Fruit fly (Drosophila melanogaster) whole organism, embryonic: ENCODE data around the gene galla-2.
A peak's percentile ranks its signal among the peaks of the same experiment; 100 is the strongest.

Experiments
- Asciz ChIP-seq: fragments of 200-800 bp; sonication (Bioruptor generic); optimal IDR thresholded peaks from 2 replicates; lab custom pipeline; 2017; ENCODE audit warnings: missing biosample characterization, mild to moderate bottlenecking, missing genetic modification characterization, missing genetic modification reagents
- Bgb ChIP-seq: fragments of 200-800 bp; sonication (Bioruptor generic); IDR thresholded peaks from 2 replicates; pipeline ENCODE4 v1.3.6; 2022; ENCODE audit warnings: missing biosample characterization, missing genetic modification characterization; ENCODE audit not compliant: partially characterized antibody
- CG10267 ChIP-seq: fragments of 200-800 bp; sonication (Bioruptor generic); optimal IDR thresholded peaks from 2 replicates; lab custom pipeline; 2018; ENCODE audit warnings: missing biosample characterization, mild to moderate bottlenecking, missing genetic modification characterization, moderate library complexity
- CG10654 ChIP-seq: fragments of 200-800 bp; sonication (Bioruptor generic); optimal IDR thresholded peaks from 2 replicates; lab custom pipeline; 2016; ENCODE audit warnings: missing biosample characterization, missing genetic modification characterization
- CG11504 ChIP-seq: fragments of 200-800 bp; sonication (Bioruptor generic); optimal IDR thresholded peaks from 3 replicates; lab custom pipeline; 2019; ENCODE audit warnings: missing biosample characterization, mild to moderate bottlenecking, missing genetic modification characterization, moderate library complexity
- CG11723 ChIP-seq: fragments of 200-800 bp; sonication (Bioruptor generic); optimal IDR thresholded peaks from 2 replicates; lab custom pipeline; 2017; ENCODE audit warnings: missing biosample characterization, mild to moderate bottlenecking, missing genetic modification characterization
- CG13287 ChIP-seq: fragments of 200-800 bp; sonication (Bioruptor generic); IDR thresholded peaks from 2 replicates; pipeline ENCODE4 v1.3.6; 2022; ENCODE audit warnings: missing biosample characterization, missing genetic modification characterization; ENCODE audit not compliant: partially characterized antibody
- CG14710 ChIP-seq: fragments of 200-800 bp; sonication (Bioruptor generic); optimal IDR thresholded peaks from 3 replicates; lab custom pipeline; 2019; ENCODE audit warnings: missing biosample characterization, mild to moderate bottlenecking, missing genetic modification characterization, moderate library complexity
- CG15696 ChIP-seq: fragments of 200-800 bp; sonication (Bioruptor generic); optimal IDR thresholded peaks from 2 replicates; lab custom pipeline; 2019; ENCODE audit warnings: missing biosample characterization, mild to moderate bottlenecking, missing genetic modification characterization, moderate library complexity
- CG16863 ChIP-seq: fragments of 200-800 bp; sonication (Bioruptor generic); optimal IDR thresholded peaks from 3 replicates; lab custom pipeline; 2016; ENCODE audit warnings: missing biosample characterization, missing genetic modification characterization
- CG17829 ChIP-seq: fragments of 200-800 bp; optimal IDR thresholded peaks from 2 replicates; lab custom pipeline; 2019; ENCODE audit warnings: missing biosample characterization, mild to moderate bottlenecking, missing genetic modification characterization, moderate library complexity
- CG18599 ChIP-seq: fragments of 200-800 bp; sonication (Bioruptor generic); optimal IDR thresholded peaks from 3 replicates; lab custom pipeline; 2017; ENCODE audit warnings: missing biosample characterization, missing genetic modification characterization, mild to moderate bottlenecking, moderate library complexity, missing genetic modification reagents
- CG33557 ChIP-seq: fragments of 200-800 bp; sonication (Bioruptor generic); optimal IDR thresholded peaks from 2 replicates; lab custom pipeline; 2019; ENCODE audit warnings: missing biosample characterization, mild to moderate bottlenecking, missing genetic modification characterization, moderate library complexity
- CG4360 ChIP-seq: fragments of 200-800 bp; sonication (Bioruptor generic); IDR thresholded peaks from 2 replicates; pipeline ENCODE4 v1.3.6; 2022; ENCODE audit warnings: missing biosample characterization, missing genetic modification characterization
- CG5180 ChIP-seq: fragments of 200-800 bp; sonication (Bioruptor generic); optimal IDR thresholded peaks from 3 replicates; lab custom pipeline; 2017; ENCODE audit warnings: missing biosample characterization, missing genetic modification characterization, mild to moderate bottlenecking, moderate library complexity, missing genetic modification reagents
- CG6254 ChIP-seq: fragments of 200-800 bp; sonication (Bioruptor generic); optimal IDR thresholded peaks from 3 replicates; lab custom pipeline; 2017; ENCODE audit warnings: mild to moderate bottlenecking, missing biosample characterization, missing genetic modification reagents, missing genetic modification characterization
- CG6689 ChIP-seq: fragments of 200-800 bp; sonication (Bioruptor generic); IDR thresholded peaks from 2 replicates; pipeline ENCODE4 v1.3.6; 2022; ENCODE audit warnings: missing biosample characterization, missing genetic modification characterization
- CG7556 ChIP-seq: fragments of 200-800 bp; sonication (Bioruptor generic); optimal IDR thresholded peaks from 2 replicates; lab custom pipeline; 2017; ENCODE audit warnings: missing biosample characterization, mild to moderate bottlenecking, missing genetic modification characterization
- Eip74EF ChIP-seq, 2 experiments: fragments of 200-800 bp in 1 of 2; fragments of >200 bp in 1 of 2; sonication (Bioruptor generic) in 1 of 2; optimal IDR thresholded peaks; 2 replicates each; lab custom pipeline; 2017 to 2019; ENCODE audit warnings: missing biosample characterization in 2 of 2, missing genetic modification characterization in 2 of 2, mild to moderate bottlenecking in 1 of 2, moderate library complexity in 1 of 2
- Fer2 ChIP-seq: fragments of 200-800 bp; sonication (Bioruptor generic); optimal IDR thresholded peaks from 2 replicates; lab custom pipeline; 2018; ENCODE audit warnings: missing biosample characterization, mild to moderate bottlenecking, missing genetic modification characterization, moderate library complexity
- Fer3 ChIP-seq: fragments of 200-800 bp; sonication (Bioruptor generic); optimal IDR thresholded peaks from 2 replicates; lab custom pipeline; 2018; ENCODE audit warnings: missing biosample characterization, mild to moderate bottlenecking, missing genetic modification characterization, moderate library complexity
- H2.0 ChIP-seq: fragments of 200-800 bp; sonication (Bioruptor generic); IDR thresholded peaks from 2 replicates; pipeline ENCODE4 v1.3.6; 2022; ENCODE audit warnings: missing biosample characterization, missing genetic modification characterization
- Hr78 ChIP-seq, 2 experiments: fragments of 200-800 bp in 1 of 2; fragments of >200 bp in 1 of 2; sonication (Bioruptor generic) in 1 of 2; optimal IDR thresholded peaks; 2 replicates each; lab custom pipeline; 2017 to 2019; ENCODE audit warnings: missing biosample characterization in 2 of 2, missing genetic modification characterization in 2 of 2, mild to moderate bottlenecking in 1 of 2, moderate library complexity in 1 of 2
- Lpt ChIP-seq: fragments of >200 bp; optimal IDR thresholded peaks from 2 replicates; lab custom pipeline; 2018; ENCODE audit warnings: missing biosample characterization, missing genetic modification characterization
- NC2β ChIP-seq: fragments of 200-800 bp; sonication (Bioruptor generic); optimal IDR thresholded peaks from 2 replicates; lab custom pipeline; 2016; ENCODE audit warnings: missing biosample characterization, missing genetic modification characterization
- NK7.1 ChIP-seq: fragments of 200-800 bp; sonication (Bioruptor generic); optimal IDR thresholded peaks from 3 replicates; lab custom pipeline; 2016; ENCODE audit warnings: missing biosample characterization, missing genetic modification characterization
- Side ChIP-seq: fragments of 200-800 bp; sonication (Bioruptor generic); optimal IDR thresholded peaks from 2 replicates; lab custom pipeline; 2016; ENCODE audit warnings: missing biosample characterization, missing genetic modification characterization
- Sox100B ChIP-seq: fragments of 200-800 bp; sonication (Bioruptor generic); optimal IDR thresholded peaks from 3 replicates; lab custom pipeline; 2018; ENCODE audit warnings: missing biosample characterization, mild to moderate bottlenecking, missing genetic modification characterization
- TFAM ChIP-seq: fragments of 200-800 bp; sonication (Bioruptor generic); optimal IDR thresholded peaks from 2 replicates; lab custom pipeline; 2017; ENCODE audit warnings: missing biosample characterization, missing genetic modification characterization, inconsistent platforms
- Vsx1 ChIP-seq: fragments of 200-800 bp; sonication (Bioruptor generic); optimal IDR thresholded peaks from 2 replicates; lab custom pipeline; 2017; ENCODE audit warnings: missing biosample characterization, mild to moderate bottlenecking, missing genetic modification characterization, missing genetic modification reagents
- ab ChIP-seq: fragments of 200-800 bp; sonication (Bioruptor generic); optimal IDR thresholded peaks from 2 replicates; lab custom pipeline; 2016; ENCODE audit warnings: missing biosample characterization, missing genetic modification characterization
- aop ChIP-seq: fragments of 200-800 bp; sonication (Bioruptor generic); IDR thresholded peaks from 2 replicates; pipeline ENCODE4 v1.3.6; 2022; ENCODE audit warnings: missing biosample characterization, missing genetic modification characterization
- ato ChIP-seq: fragments of 200-800 bp; sonication (Bioruptor generic); IDR thresholded peaks from 2 replicates; pipeline ENCODE4 v1.3.6; 2022; ENCODE audit warnings: missing biosample characterization, missing genetic modification characterization; ENCODE audit not compliant: partially characterized antibody
- croc ChIP-seq: fragments of 200-800 bp; sonication (Bioruptor generic); conservative IDR thresholded peaks from 3 replicates; pipeline ENCODE4 v1.3.6; 2022; ENCODE audit warnings: missing biosample characterization, missing genetic modification characterization
- danr ChIP-seq: fragments of 200-800 bp; sonication (Bioruptor generic); IDR thresholded peaks from 2 replicates; pipeline ENCODE4 v1.3.6; 2022; ENCODE audit warnings: missing biosample characterization, missing genetic modification characterization
- dmrt99B ChIP-seq: fragments of 200-800 bp; sonication (Bioruptor generic); optimal IDR thresholded peaks from 2 replicates; lab custom pipeline; 2018; ENCODE audit warnings: missing biosample characterization, mild to moderate bottlenecking, missing genetic modification characterization, moderate library complexity
- ftz-f1 ChIP-seq: fragments of 200-800 bp; sonication (Bioruptor generic); optimal IDR thresholded peaks from 2 replicates; lab custom pipeline; 2016; ENCODE audit warnings: missing biosample characterization, missing genetic modification characterization
- gem ChIP-seq: fragments of 200-800 bp; sonication (Bioruptor generic); optimal IDR thresholded peaks from 2 replicates; lab custom pipeline; 2019; ENCODE audit warnings: missing biosample characterization, mild to moderate bottlenecking, missing genetic modification characterization, moderate library complexity
- hb ChIP-seq: fragments of 200-800 bp; sonication (Bioruptor generic); IDR thresholded peaks from 3 replicates; pipeline ENCODE4 v1.3.6; 2022; ENCODE audit warnings: missing biosample characterization, missing genetic modification characterization; ENCODE audit not compliant: partially characterized antibody
- kay ChIP-seq: fragments of 200-800 bp; sonication (Bioruptor generic); optimal IDR thresholded peaks from 2 replicates; lab custom pipeline; 2016; ENCODE audit warnings: missing biosample characterization, missing genetic modification characterization
- lbe ChIP-seq: fragments of 200-800 bp; sonication (Bioruptor generic); optimal IDR thresholded peaks from 2 replicates; lab custom pipeline; 2016; ENCODE audit warnings: missing biosample characterization, mild to moderate bottlenecking, missing genetic modification characterization
- org-1 ChIP-seq: fragments of 200-800 bp; sonication (Bioruptor generic); optimal IDR thresholded peaks from 2 replicates; lab custom pipeline; 2017; ENCODE audit warnings: missing biosample characterization, missing genetic modification characterization
- schlank ChIP-seq: fragments of 200-800 bp; sonication (Bioruptor generic); optimal IDR thresholded peaks from 2 replicates; lab custom pipeline; 2018; ENCODE audit warnings: missing biosample characterization, mild to moderate bottlenecking, missing genetic modification characterization
- sima ChIP-seq: fragments of 200-800 bp; sonication (Bioruptor generic); optimal IDR thresholded peaks from 2 replicates; lab custom pipeline; 2016; ENCODE audit warnings: missing biosample characterization, missing genetic modification characterization
- stwl ChIP-seq: fragments of 200-800 bp; sonication (Bioruptor generic); optimal IDR thresholded peaks from 3 replicates; lab custom pipeline; 2018; ENCODE audit warnings: missing biosample characterization, mild to moderate bottlenecking, missing genetic modification characterization, moderate library complexity
- vvl ChIP-seq: fragments of 200-800 bp; sonication (Bioruptor generic); IDR thresholded peaks from 2 replicates; pipeline ENCODE4 v1.3.6; 2022; ENCODE audit warnings: missing biosample characterization, missing genetic modification characterization
- zen ChIP-seq: fragments of 200-800 bp; sonication (Bioruptor generic); optimal IDR thresholded peaks from 3 replicates; lab custom pipeline; 2018; ENCODE audit warnings: missing biosample characterization, mild to moderate bottlenecking, missing genetic modification characterization, moderate library complexity

The galla-2 gene

dm6 chr3L:10844548-10845530 is 37.9 kb upstream of the galla-2 start (continued):
- TF ChIP-seq CG11504 (peak; percentile 67), sima (no peak), Hr78 (GFP tag; optimal IDR thresholded peaks at IDR 0.05; lab: Kevin White, UChicago) (no peak), NK7.1 (GFP tag; lab: Kevin White, UChicago) (no peak), CG10654 (GFP tag; lab: Kevin White, UChicago) (no peak), CG6254 (GFP tag; lab: Kevin White, UChicago) (peak; percentile 27), Lpt (GFP tag; lab: Kevin White, UChicago) (no peak), CG5180 (GFP tag; lab: Kevin White, UChicago) (peak; percentile 17), CG33557 (GFP tag; lab: Kevin White, UChicago) (peak; percentile 55), Fer3 (no peak), zen (tag; lab: Kevin White, UChicago) (peak; percentile 49), Side (GFP tag; lab: Kevin White, UChicago) (no peak), CG15696 (tag; lab: Kevin White, UChicago) (no peak), vvl (no peak), CG7556 (GFP tag; lab: Kevin White, UChicago) (peak; percentile 67), NC2β (peak; percentile 17), ab (GFP tag; lab: Kevin White, UChicago) (no peak), Asciz (GFP tag; lab: Kevin White, UChicago) (peak; percentile 41), Sox100B (GFP tag; lab: Kevin White, UChicago) (peak; percentile 62), H2.0 (GFP tag; lab: Robert Waterston, UW) (no peak), CG10267 (peak; percentile 58), TFAM (GFP tag; lab: Kevin White, UChicago) (no peak), org-1 (GFP tag; lab: Kevin White, UChicago) (peak; percentile 45), Fer2 (no peak), lbe (GFP tag; lab: Kevin White, UChicago) (no peak), hb (GFP tag; lab: Robert Waterston, UW) (no peak), CG14710 (tag; lab: Kevin White, UChicago) (peak; percentile 90), ato (GFP tag; lab: Robert Waterston, UW) (no peak), kay (no peak), Bgb (no peak), CG6689 (GFP tag; lab: Robert Waterston, UW) (no peak), CG13287 (GFP tag; lab: Robert Waterston, UW) (no peak), stwl (peak; percentile 99), gem (tag; lab: Kevin White, UChicago) (peak; percentile 71), CG4360 (GFP tag; lab: Robert Waterston, UW) (0 out of 2 replicates have a peak, but pooled peaks have one; percentile 21), CG18599 (GFP tag; lab: Kevin White, UChicago) (no peak), Vsx1 (GFP tag; lab: Kevin White, UChicago) (no peak), Eip74EF (GFP tag; optimal IDR thresholded peaks at IDR 0.05; lab: Kevin White, UChicago) (peak in 1 of 2 experiments; percentile 21), CG17829 (tag; lab: Kevin White, UChicago) (peak; percentile 53), schlank (tag; lab: Kevin White, UChicago) (no peak), dmrt99B (tag; lab: Kevin White, UChicago) (peak; percentile 56), CG16863 (GFP tag; lab: Kevin White, UChicago) (peak; percentile 29), aop (GFP tag; lab: Robert Waterston, UW) (no peak), danr (GFP tag; lab: Robert Waterston, UW) (no peak), CG11723 (no peak), croc (GFP tag; lab: Robert Waterston, UW) (peak; percentile 32; the same call in 1 of the 3 replicates), ftz-f1 (GFP tag; lab: Kevin White, UChicago) (no peak)
